Worm (Caenorhabditis elegans): Measurements from ENCODE around the gene lim-6.

- TF ChIP-seq ceh-13 (GFP tag; optimal IDR thresholded peaks at IDR 0.05) (no peak), hmg-4 (GFP tag; optimal IDR thresholded peaks at IDR 0.05) (no peak), F13C5.2 (tag; optimal IDR thresholded peaks at IDR 0.05) (no peak), tbx-11 (GFP tag; IDR thresholded peaks at IDR 0.05) (no peak), hnd-1 (tag; optimal IDR thresholded peaks at IDR 0.05) (no peak), ama-1 (optimal IDR thresholded peaks at IDR 0.05) (no peak), ceh-36 (tag; optimal IDR thresholded peaks at IDR 0.05) (no peak), flt-1 (GFP tag; IDR thresholded peaks at IDR 0.05) (no peak), tbx-37 (GFP tag; conservative IDR thresholded peaks at IDR 0.05) (no peak), tra-4 (tag; optimal IDR thresholded peaks at IDR 0.05) (no peak), sea-1 (GFP tag; conservative IDR thresholded peaks at IDR 0.05) (no peak)
These were observed at the start of gene lim-6 for ce11 chrX:1072152-1072551.

Data from whole organism, early embryonic.